Fruit fly (Drosophila melanogaster): ENCODE results near the gene pn.
A peak's percentile ranks its signal among the peaks of the same experiment; 100 is the strongest.

The pn gene

dm6 chrX:2134226-2134880 is 46.7 kb upstream of the pn start (continued):
- TF ChIP-seq Max (GFP tag; optimal IDR thresholded peaks at IDR 0.05) (peak; percentile 36), Bteb2 (GFP tag; optimal IDR thresholded peaks at IDR 0.05) (peak; percentile 36), chif (GFP tag; optimal IDR thresholded peaks at IDR 0.05) (peak; percentile 41 to 74), CG33557 (GFP tag; optimal IDR thresholded peaks at IDR 0.05) (peak; percentile 1), Ptx1 (GFP tag; IDR thresholded peaks at IDR 0.05) (peak; percentile 68), dpn (GFP tag; optimal IDR thresholded peaks at IDR 0.05) (peak; percentile 54 to 57), sr (GFP tag; IDR thresholded peaks at IDR 0.05) (no peak), Oli (tag; optimal IDR thresholded peaks at IDR 0.05) (peak; percentile 75), chm (GFP tag; IDR thresholded peaks at IDR 0.05) (peak; percentile 38; the same call in 1 of the 2 replicates), sisA (GFP tag; IDR thresholded peaks at IDR 0.05) (peak; percentile 67), knrl (GFP tag; IDR thresholded peaks at IDR 0.05; ENCODE audit: partially characterized antibody) (no peak), B-H1 (GFP tag; IDR thresholded peaks at IDR 0.05) (peak; percentile 21; the same call in 2 of the 3 replicates), CG7839 (tag; optimal IDR thresholded peaks at IDR 0.05) (peak; percentile 78), CG11695 (GFP tag; IDR thresholded peaks at IDR 0.05) (peak; percentile 74), fu2 (GFP tag; optimal IDR thresholded peaks at IDR 0.05) (peak; percentile 35), CG3407 (GFP tag; optimal IDR thresholded peaks at IDR 0.05) (peak; percentile 28), Lim3 (GFP tag; IDR thresholded peaks at IDR 0.05) (no peak), CG18476 (GFP tag; optimal IDR thresholded peaks at IDR 0.05) (peak; percentile 55), Hr39 (optimal IDR thresholded peaks at IDR 0.05) (no peak), Dip3 (GFP tag; optimal IDR thresholded peaks at IDR 0.05) (no peak), CG31365 (tag; optimal IDR thresholded peaks at IDR 0.05) (peak; percentile 23), lov (optimal IDR thresholded peaks at IDR 0.05) (no peak), lov (GFP tag; IDR thresholded peaks at IDR 0.05) (no peak), CG1832 (GFP tag; optimal IDR thresholded peaks at IDR 0.05) (no peak), CG13123 (GFP tag; optimal IDR thresholded peaks at IDR 0.05) (no peak), unpg (GFP tag; optimal IDR thresholded peaks at IDR 0.05) (peak; percentile 71), zfh2 (GFP tag; optimal IDR thresholded peaks at IDR 0.05) (no peak), B-H2 (GFP tag; optimal IDR thresholded peaks at IDR 0.05) (no peak), MBD-R2 (GFP tag; IDR thresholded peaks at IDR 0.05) (no peak), Nf-YC (tag; optimal IDR thresholded peaks at IDR 0.05) (no peak), peb (GFP tag; IDR thresholded peaks at IDR 0.05) (peak; percentile 48), CG10366 (GFP tag; IDR thresholded peaks at IDR 0.05) (peak; percentile 37), HLH4C (GFP tag; IDR thresholded peaks at IDR 0.05; ENCODE audit: partially characterized antibody) (no peak), abd-A (tag; optimal IDR thresholded peaks at IDR 0.05) (peak; percentile 70), CG5180 (GFP tag; optimal IDR thresholded peaks at IDR 0.05) (peak; percentile 54), Fer1 (GFP tag; optimal IDR thresholded peaks at IDR 0.05) (peak; percentile 67), nau (GFP tag; optimal IDR thresholded peaks at IDR 0.05) (no peak), BtbVII (GFP tag; optimal IDR thresholded peaks at IDR 0.05) (peak; percentile 26), sc (optimal IDR thresholded peaks at IDR 0.05) (no peak), sc (GFP tag; optimal IDR thresholded peaks at IDR 0.05) (peak; percentile 60), H2.0 (GFP tag; IDR thresholded peaks at IDR 0.05) (peak; percentile 66), CG13424 (tag; optimal IDR thresholded peaks at IDR 0.05) (peak; percentile 76), Dll (GFP tag; IDR thresholded peaks at IDR 0.05; ENCODE audit: partially characterized antibody) (no peak), btn (GFP tag; optimal IDR thresholded peaks at IDR 0.05) (peak; percentile 9), HmgZ (tag; optimal IDR thresholded peaks at IDR 0.05) (peak; percentile 27), C15 (GFP tag; IDR thresholded peaks at IDR 0.05) (no peak), sna (GFP tag; IDR thresholded peaks at IDR 0.05; ENCODE audit: partially characterized antibody) (no peak), bcd (GFP tag; optimal IDR thresholded peaks at IDR 0.05) (peak; percentile 55), Atf-2 (GFP tag; optimal IDR thresholded peaks at IDR 0.05) (peak; percentile 54), Gsc (GFP tag; IDR thresholded peaks at IDR 0.05) (no peak), CG4360 (GFP tag; IDR thresholded peaks at IDR 0.05) (peak; percentile 27; the same call in 1 of the 2 replicates)
